Fruit fly (Drosophila melanogaster): ENCODE data around the gene x16.

Gene x16

DNA sequence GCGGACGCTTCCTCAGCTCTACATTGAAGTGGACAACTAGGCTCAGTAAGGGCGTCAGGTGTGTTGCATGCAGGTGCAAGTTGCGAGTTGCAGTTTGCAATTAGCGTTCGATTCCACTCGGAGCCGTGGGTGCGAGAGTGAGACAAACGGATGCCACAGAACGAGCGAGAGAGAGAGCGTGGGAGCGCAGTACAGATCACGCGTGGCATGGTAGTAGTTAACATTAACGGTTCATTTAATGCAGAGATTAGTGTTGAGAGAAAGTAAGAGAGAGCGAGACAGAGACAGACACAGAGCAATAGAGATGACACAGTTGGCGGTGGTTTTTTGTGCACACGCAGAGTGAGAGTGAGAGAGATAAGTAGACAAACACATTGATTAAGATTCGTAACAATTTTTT, 19.7 kb upstream of the x16 start (continued):
- TF ChIP-seq CG17361 (GFP tag; IDR thresholded peaks at IDR 0.05) (no peak), CG2199 (GFP tag; IDR thresholded peaks at IDR 0.05) (0 out of 3 replicates have a peak, but pooled peaks have one; percentile 56), Stat92E (GFP tag; optimal IDR thresholded peaks at IDR 0.05) (no peak), Nf-YB (GFP tag; optimal IDR thresholded peaks at IDR 0.05) (no peak), CG4360 (GFP tag; IDR thresholded peaks at IDR 0.05) (no peak), esg (GFP tag; conservative IDR thresholded peaks at IDR 0.05) (no peak), mirr (GFP tag; optimal IDR thresholded peaks at IDR 0.05) (no peak), tap (tag; optimal IDR thresholded peaks at IDR 0.05) (no peak), Dref (GFP tag; IDR thresholded peaks at IDR 0.05) (no peak), CG4730 (GFP tag; IDR thresholded peaks at IDR 0.05) (no peak), CG14860 (GFP tag; IDR thresholded peaks at IDR 0.05; ENCODE audit: partially characterized antibody) (no peak), CG2875 (GFP tag; optimal IDR thresholded peaks at IDR 0.05) (no peak), D (optimal IDR thresholded peaks at IDR 0.05) (no peak), D (GFP tag; optimal IDR thresholded peaks at IDR 0.05) (no peak), row (GFP tag; IDR thresholded peaks at IDR 0.05) (0 out of 3 replicates have a peak, but pooled peaks have one; percentile 6), mld (GFP tag; IDR thresholded peaks at IDR 0.05; ENCODE audit: partially characterized antibody) (no peak), dmrt11E (tag; optimal IDR thresholded peaks at IDR 0.05) (no peak), CoRest (tag; optimal IDR thresholded peaks at IDR 0.05) (no peak), seq (GFP tag; IDR thresholded peaks at IDR 0.05) (no peak), CG12236 (GFP tag; optimal IDR thresholded peaks at IDR 0.05) (no peak), Doc2 (GFP tag; IDR thresholded peaks at IDR 0.05) (no peak), Neu2 (GFP tag; optimal IDR thresholded peaks at IDR 0.05; ENCODE audit: borderline replicate concordance) (no peak), CG11093 (GFP tag; IDR thresholded peaks at IDR 0.05) (no peak), CG8478 (optimal IDR thresholded peaks at IDR 0.05) (peak; percentile 75), Hr78 (GFP tag; optimal IDR thresholded peaks at IDR 0.05) (no peak), lilli (GFP tag; optimal IDR thresholded peaks at IDR 0.05) (no peak), CkIIα-i1 (GFP tag; IDR thresholded peaks at IDR 0.05) (no peak), phol (tag; optimal IDR thresholded peaks at IDR 0.05) (no peak), HHEX (GFP tag; optimal IDR thresholded peaks at IDR 0.05) (no peak), emc (GFP tag; optimal IDR thresholded peaks at IDR 0.05) (no peak), CG15479 (GFP tag; optimal IDR thresholded peaks at IDR 0.05) (peak; percentile 49), cwo (GFP tag; optimal IDR thresholded peaks at IDR 0.05) (no peak), kah (GFP tag; optimal IDR thresholded peaks at IDR 0.05) (no peak), CG3838 (GFP tag; optimal IDR thresholded peaks at IDR 0.05) (no peak), tin (GFP tag; optimal IDR thresholded peaks at IDR 0.05) (no peak), ac (GFP tag; optimal IDR thresholded peaks at IDR 0.05) (peak; percentile 24), CG10366 (GFP tag; IDR thresholded peaks at IDR 0.05) (no peak), gsb (GFP tag; IDR thresholded peaks at IDR 0.05) (no peak), CHES-1-like (GFP tag; optimal IDR thresholded peaks at IDR 0.05) (no peak), Meics (GFP tag; optimal IDR thresholded peaks at IDR 0.05) (no peak), CG7987 (GFP tag; optimal IDR thresholded peaks at IDR 0.05) (no peak), sens (GFP tag) (no peak), CG15073 (GFP tag; optimal IDR thresholded peaks at IDR 0.05) (no peak), GATAe (GFP tag; conservative IDR thresholded peaks at IDR 0.05) (no peak), z (GFP tag; IDR thresholded peaks at IDR 0.05) (0 out of 3 replicates have a peak, but pooled peaks have one; percentile 46), oc (tag; optimal IDR thresholded peaks at IDR 0.05) (no peak), bbx (GFP tag; IDR thresholded peaks at IDR 0.05; ENCODE audit: partially characterized antibody) (0 out of 2 replicates have a peak, but pooled peaks have one; percentile 40), CG1647 (GFP tag; optimal IDR thresholded peaks at IDR 0.05) (no peak), slp2 (GFP tag; optimal IDR thresholded peaks at IDR 0.05) (no peak), Rfx (GFP tag; IDR thresholded peaks at IDR 0.05) (no peak), NK7.1 (GFP tag; optimal IDR thresholded peaks at IDR 0.05) (no peak), CTCF (GFP tag; optimal IDR thresholded peaks at IDR 0.05) (no peak), CG6254 (GFP tag; optimal IDR thresholded peaks at IDR 0.05) (no peak)

Data from whole organism, embryonic.